Fruit fly (Drosophila melanogaster): ENCODE results near the gene CG10853.

Gene CG10853

DNA sequence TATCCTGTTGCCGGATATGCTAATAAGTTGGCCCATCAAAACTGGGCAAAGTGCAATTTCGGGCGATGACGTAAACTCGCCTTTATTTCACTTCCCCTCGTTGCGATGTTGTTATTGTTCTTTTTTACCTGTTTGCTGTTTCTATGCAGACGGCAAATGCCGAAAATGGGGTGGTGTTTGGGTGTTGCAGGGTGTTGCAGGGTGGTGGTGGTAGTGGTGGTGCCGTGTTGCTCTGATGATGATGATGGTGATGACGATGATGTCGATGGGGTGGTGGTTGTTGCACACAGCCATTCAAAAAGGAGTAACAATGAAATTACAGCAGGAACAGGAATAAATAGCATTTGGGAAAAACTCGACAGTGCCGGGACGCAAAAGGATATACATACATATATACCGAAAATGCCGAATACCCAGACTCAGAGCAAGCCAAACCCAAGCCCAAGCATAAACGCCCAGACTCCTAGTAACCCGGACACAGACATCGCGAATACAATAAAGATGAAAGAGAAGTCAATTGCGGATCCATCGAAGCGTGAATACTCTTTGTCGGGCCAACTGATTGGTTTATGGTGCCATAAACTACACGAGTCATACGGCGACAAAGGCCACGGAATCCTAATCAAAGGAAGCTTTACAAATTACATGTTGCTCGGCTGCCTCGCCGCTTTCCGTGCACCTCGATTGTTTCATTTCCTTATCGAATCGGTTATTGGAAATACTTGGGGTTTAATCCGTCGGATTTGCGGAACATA is 31.2 kb downstream of the CG10853 start:
- TF ChIP-seq Vsx2 (GFP tag; optimal IDR thresholded peaks at IDR 0.05; ENCODE audit: partially characterized antibody) = peak; percentile 52
- peak; percentile 31 for TF ChIP-seq Dif (GFP tag; optimal IDR thresholded peaks at IDR 0.05; ENCODE audit: partially characterized antibody)
- TF ChIP-seq HLH106 (tag; optimal IDR thresholded peaks at IDR 0.05) = no peak

dm6 chr3L:3980027-3980426 is 32.3 kb downstream of the CG10853 start:
- TF ChIP-seq CG9705 (GFP tag; optimal IDR thresholded peaks at IDR 0.05) = no peak
- no peak for TF ChIP-seq sage (GFP tag; optimal IDR thresholded peaks at IDR 0.05)
- TF ChIP-seq rgr (GFP tag; optimal IDR thresholded peaks at IDR 0.05) = no peak
- TF ChIP-seq Jra (GFP tag; optimal IDR thresholded peaks at IDR 0.05) = no peak
- TF ChIP-seq usp (GFP tag; optimal IDR thresholded peaks at IDR 0.05) = no peak
- no peak for TF ChIP-seq CrebA (GFP tag; optimal IDR thresholded peaks at IDR 0.05; ENCODE audit: borderline replicate concordance)
- TF ChIP-seq Abd-B (GFP tag; optimal IDR thresholded peaks at IDR 0.05) = no peak
- TF ChIP-seq Vsx2 (GFP tag; optimal IDR thresholded peaks at IDR 0.05; ENCODE audit: partially characterized antibody) = no peak
- TF ChIP-seq GATAd (GFP tag; optimal IDR thresholded peaks at IDR 0.05) = no peak
- TF ChIP-seq Rel (GFP tag; optimal IDR thresholded peaks at IDR 0.05) = no peak
- no peak for TF ChIP-seq Rel (tag; optimal IDR thresholded peaks at IDR 0.05)
- TF ChIP-seq br (GFP tag; optimal IDR thresholded peaks at IDR 0.05) = no peak
- TF ChIP-seq Hr83 (GFP tag; optimal IDR thresholded peaks at IDR 0.05; ENCODE audit: poor library complexity, severe bottlenecking) = no peak
- TF ChIP-seq Hr78 (GFP tag; optimal IDR thresholded peaks at IDR 0.05) = no peak
- no peak for TF ChIP-seq Sp1 (GFP tag; optimal IDR thresholded peaks at IDR 0.05)
- no peak for TF ChIP-seq pan (optimal IDR thresholded peaks at IDR 0.05)
- no peak for TF ChIP-seq brk (GFP tag; optimal IDR thresholded peaks at IDR 0.05)
- no peak for TF ChIP-seq psq (GFP tag; optimal IDR thresholded peaks at IDR 0.05)
- no peak for TF ChIP-seq jim (GFP tag; optimal IDR thresholded peaks at IDR 0.05)
- no peak for TF ChIP-seq h (GFP tag; optimal IDR thresholded peaks at IDR 0.05)

dm6 chr3L:3983466-3983946 is 35.8 kb downstream of the CG10853 start, which contains the start of gene scrt:
scrt (plus strand) TSS chr3L:3983896.
- TF ChIP-seq Hnf4 (GFP tag; optimal IDR thresholded peaks at IDR 0.05) (no peak), Dfd (GFP tag; optimal IDR thresholded peaks at IDR 0.05) (no peak), Sp1 (GFP tag; optimal IDR thresholded peaks at IDR 0.05) (no peak), CrebA (GFP tag; optimal IDR thresholded peaks at IDR 0.05; ENCODE audit: borderline replicate concordance) (no peak), brk (GFP tag; optimal IDR thresholded peaks at IDR 0.05) (no peak), Abd-B (GFP tag; optimal IDR thresholded peaks at IDR 0.05) (no peak), sv (GFP tag; optimal IDR thresholded peaks at IDR 0.05) (peak; percentile 53), Dif (GFP tag; optimal IDR thresholded peaks at IDR 0.05; ENCODE audit: partially characterized antibody) (peak; percentile 62), jim (GFP tag; optimal IDR thresholded peaks at IDR 0.05) (no peak), OdsH (GFP tag; optimal IDR thresholded peaks at IDR 0.05) (no peak), h (GFP tag; optimal IDR thresholded peaks at IDR 0.05) (peak; percentile 4), Jra (GFP tag; optimal IDR thresholded peaks at IDR 0.05) (no peak), woc (GFP tag; optimal IDR thresholded peaks at IDR 0.05) (peak; percentile 34), CG32264 (GFP tag; optimal IDR thresholded peaks at IDR 0.05) (no peak), dl (GFP tag; optimal IDR thresholded peaks at IDR 0.05; ENCODE audit: insufficient read depth in 1 of 2, partially characterized antibody in 2 of 2) (peak in 1 of 2 experiments; percentile 33), ey (GFP tag; optimal IDR thresholded peaks at IDR 0.05) (no peak), Vsx2 (GFP tag; optimal IDR thresholded peaks at IDR 0.05; ENCODE audit: partially characterized antibody) (peak; percentile 66), foxo (GFP tag; optimal IDR thresholded peaks at IDR 0.05) (peak in 1 of 2 experiments; percentile 25), psq (GFP tag; optimal IDR thresholded peaks at IDR 0.05) (no peak), sage (GFP tag; optimal IDR thresholded peaks at IDR 0.05) (no peak), HLH106 (tag; optimal IDR thresholded peaks at IDR 0.05) (peak; percentile 15), Myc (optimal IDR thresholded peaks at IDR 0.05) (no peak)

DNA sequence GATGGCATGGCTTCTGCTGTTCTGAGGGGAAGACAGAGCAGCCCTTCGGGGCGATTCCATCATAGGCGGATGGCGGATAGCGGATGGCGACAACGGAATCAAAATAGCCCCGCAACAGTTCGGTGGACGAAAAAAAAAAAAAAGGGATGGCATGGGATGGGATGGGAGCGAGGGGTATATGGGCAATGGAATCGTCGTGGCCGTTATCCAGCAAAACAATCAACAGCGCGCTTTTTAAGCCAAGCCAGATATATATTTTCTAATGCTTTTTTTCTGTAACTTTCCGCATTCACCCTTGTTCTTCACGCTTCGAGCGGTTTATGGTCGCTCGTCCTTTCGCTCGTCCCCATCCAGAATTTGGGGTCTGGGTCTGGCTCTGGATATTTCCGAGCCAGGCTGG is 47.9 kb downstream of the CG10853 start:
- no peak for TF ChIP-seq Hr83 (GFP tag; optimal IDR thresholded peaks at IDR 0.05; ENCODE audit: poor library complexity, severe bottlenecking)
